Worm (Caenorhabditis elegans) whole organism, young adult: ENCODE measurements around the gene R155.5.

Experiments used
- B0261.1 ChIP-seq: sonication (generic microtip); optimal IDR thresholded peaks from 2 replicates; lab custom pipeline; 2016; ENCODE audit warnings: mild to moderate bottlenecking, missing genetic modification characterization, moderate library complexity, missing compliant biosample characterization
- B0336.3 ChIP-seq: fragments of 200-800 bp; sonication (Bioruptor generic); IDR thresholded peaks from 2 replicates; pipeline ENCODE4 v1.3.6; 2022; ENCODE audit warnings: missing genetic modification characterization, missing compliant biosample characterization
- F22D6.2 ChIP-seq: sonication (generic microtip); optimal IDR thresholded peaks from 2 replicates; lab custom pipeline; 2016; ENCODE audit warnings: mild to moderate bottlenecking, missing genetic modification characterization, missing compliant biosample characterization
- F37B4.10 ChIP-seq: fragments of 200-800 bp; sonication (Bioruptor generic); IDR thresholded peaks from 2 replicates; pipeline ENCODE4 v1.3.6; 2022; ENCODE audit warnings: missing genetic modification characterization, missing compliant biosample characterization
- F49E8.2 ChIP-seq: sonication (generic microtip); optimal IDR thresholded peaks from 3 replicates; lab custom pipeline; 2017; ENCODE audit warnings: missing genetic modification characterization, mild to moderate bottlenecking, missing compliant biosample characterization, antibody characterized with exemption, moderate library complexity; ENCODE audit not compliant: insufficient read depth
- F57C9.4 ChIP-seq: sonication (generic microtip); optimal IDR thresholded peaks from 2 replicates; lab custom pipeline; 2017; ENCODE audit warnings: mild to moderate bottlenecking, missing genetic modification characterization, missing compliant biosample characterization
- K11D2.4 ChIP-seq: fragments of 200-800 bp; sonication (Bioruptor generic); IDR thresholded peaks from 2 replicates; pipeline ENCODE4 v1.3.6; 2022; ENCODE audit warnings: missing genetic modification reagents, missing genetic modification characterization, missing compliant biosample characterization
- T26A5.8 ChIP-seq: sonication (generic microtip); optimal IDR thresholded peaks from 2 replicates; lab custom pipeline; 2016; ENCODE audit warnings: missing genetic modification characterization, missing compliant biosample characterization
- Y53F4B.3 ChIP-seq: fragments of 200-800 bp; sonication (Bioruptor generic); IDR thresholded peaks from 2 replicates; pipeline ENCODE4 v1.3.6; 2022; ENCODE audit warnings: missing genetic modification reagents, missing genetic modification characterization, missing compliant biosample characterization
- Y53G8AR.9 ChIP-seq: fragments of 200-800 bp; sonication (Bioruptor generic); conservative IDR thresholded peaks from 2 replicates; pipeline ENCODE4 v1.3.6; 2022; ENCODE audit warnings: missing genetic modification reagents, missing genetic modification characterization, missing compliant biosample characterization
- Y67H2A.10 ChIP-seq: fragments of 200-800 bp; sonication (Bioruptor generic); conservative IDR thresholded peaks from 2 replicates; pipeline ENCODE4 v1.3.6; 2022; ENCODE audit warnings: missing genetic modification reagents, missing genetic modification characterization, missing compliant biosample characterization
- ama-1 ChIP-seq, 3 experiments: fragments of 150-350 bp in 1 of 3; sonication (generic microtip) in 2 of 3; optimal IDR thresholded peaks; 2 replicates each; lab custom pipeline; 2014 to 2018; ENCODE audit warnings: missing biosample characterization in 2 of 3, missing genetic modification characterization in 2 of 3, missing genetic modification reagents in 2 of 3
- athp-1 ChIP-seq: sonication (generic microtip); optimal IDR thresholded peaks from 2 replicates; lab custom pipeline; 2017; ENCODE audit warnings: mild to moderate bottlenecking, missing genetic modification characterization, missing compliant biosample characterization
- bed-2 ChIP-seq: fragments of 200-800 bp; sonication (Bioruptor generic); IDR thresholded peaks from 2 replicates; pipeline ENCODE4 v1.3.6; 2022; ENCODE audit warnings: missing genetic modification reagents, missing genetic modification characterization, missing compliant biosample characterization
- ceh-58 ChIP-seq: fragments of 200-800 bp; sonication (Bioruptor generic); IDR thresholded peaks from 2 replicates; pipeline ENCODE4 v1.3.6; 2022; ENCODE audit warnings: missing genetic modification characterization, missing compliant biosample characterization
- ceh-91 ChIP-seq: fragments of 200-800 bp; sonication (Bioruptor generic); IDR thresholded peaks from 2 replicates; pipeline ENCODE4 v1.3.6; 2022; ENCODE audit warnings: missing genetic modification reagents, missing genetic modification characterization, missing compliant biosample characterization
- chd-7 ChIP-seq: sonication (generic microtip); optimal IDR thresholded peaks from 2 replicates; lab custom pipeline; 2016; ENCODE audit warnings: mild to moderate bottlenecking, missing genetic modification characterization, moderate library complexity, missing compliant biosample characterization
- die-1 ChIP-seq: sonication (generic microtip); optimal IDR thresholded peaks from 2 replicates; lab custom pipeline; 2016; ENCODE audit warnings: missing genotype, mild to moderate bottlenecking, missing genetic modification characterization, missing compliant biosample characterization
- dox-1 ChIP-seq: fragments of 200-800 bp; sonication (Bioruptor generic); IDR thresholded peaks from 2 replicates; pipeline ENCODE4 v1.3.6; 2022; ENCODE audit warnings: missing genetic modification reagents, missing genetic modification characterization, missing compliant biosample characterization
- egl-44 ChIP-seq: fragments of 200-800 bp; sonication (Bioruptor generic); IDR thresholded peaks from 2 replicates; pipeline ENCODE4 v1.3.6; 2022; ENCODE audit warnings: missing genetic modification reagents, missing genetic modification characterization, missing compliant biosample characterization
- gei-17 ChIP-seq: fragments of 200-800 bp; sonication (Bioruptor generic); optimal IDR thresholded peaks from 2 replicates; lab custom pipeline; 2018; ENCODE audit warnings: mild to moderate bottlenecking, missing genetic modification characterization, missing compliant biosample characterization
- hmg-1.2 ChIP-seq: fragments of 200-800 bp; sonication (Bioruptor generic); IDR thresholded peaks from 2 replicates; pipeline ENCODE4 v1.3.6; 2022; ENCODE audit warnings: missing genetic modification reagents, missing genetic modification characterization, missing compliant biosample characterization
- hmg-20 ChIP-seq: fragments of 200-800 bp; sonication (Bioruptor generic); IDR thresholded peaks from 2 replicates; pipeline ENCODE4 v1.3.6; 2022; ENCODE audit warnings: missing genetic modification reagents, missing genetic modification characterization, missing compliant biosample characterization
- hrde-1 ChIP-seq: sonication (generic microtip); optimal IDR thresholded peaks from 2 replicates; lab custom pipeline; 2016; ENCODE audit warnings: missing genetic modification characterization, mild to moderate bottlenecking, missing compliant biosample characterization, moderate library complexity, missing genotype, missing genetic modification reagents, borderline replicate concordance
- hsf-1 ChIP-seq: fragments of 200-800 bp; sonication (Bioruptor generic); IDR thresholded peaks from 2 replicates; pipeline ENCODE4 v1.3.6; 2022; ENCODE audit warnings: missing genetic modification reagents, missing genetic modification characterization, missing compliant biosample characterization
- lag-1 ChIP-seq: fragments of 200-800 bp; sonication (Bioruptor generic); IDR thresholded peaks from 2 replicates; pipeline ENCODE4 v1.3.6; 2022; ENCODE audit warnings: missing genetic modification reagents, missing genetic modification characterization, missing compliant biosample characterization
- let-526 ChIP-seq: fragments of 200-800 bp; sonication (Bioruptor generic); IDR thresholded peaks from 2 replicates; pipeline ENCODE4 v1.3.6; 2022; ENCODE audit warnings: missing genetic modification reagents, missing genetic modification characterization, missing compliant biosample characterization
- lin-35 ChIP-seq, 3 experiments: fragments of 150-350 bp in 2 of 3; sonication (generic microtip) in 1 of 3; optimal IDR thresholded peaks; 2 replicates each; lab custom pipeline; 2014 to 2018; ENCODE audit warnings: missing biosample characterization in 3 of 3, missing genetic modification characterization in 3 of 3, missing genetic modification reagents in 3 of 3
- lin-40 ChIP-seq: sonication (generic microtip); optimal IDR thresholded peaks from 2 replicates; lab custom pipeline; 2016; ENCODE audit warnings: missing genetic modification characterization, mild to moderate bottlenecking, missing compliant biosample characterization, missing genotype, missing genetic modification reagents
- lir-1 ChIP-seq: fragments of 200-800 bp; sonication (Bioruptor generic); conservative IDR thresholded peaks from 2 replicates; pipeline ENCODE4 v1.3.6; 2022; ENCODE audit warnings: missing genetic modification reagents, missing genetic modification characterization, missing compliant biosample characterization
- lsy-27 ChIP-seq: sonication (generic microtip); optimal IDR thresholded peaks from 2 replicates; lab custom pipeline; 2017; ENCODE audit warnings: missing genetic modification characterization, mild to moderate bottlenecking, missing compliant biosample characterization, antibody characterized with exemption, missing genotype, borderline replicate concordance; ENCODE audit not compliant: insufficient read depth
- madf-6 ChIP-seq: fragments of 200-800 bp; sonication (Bioruptor generic); IDR thresholded peaks from 2 replicates; pipeline ENCODE4 v1.3.6; 2022; ENCODE audit warnings: missing genetic modification reagents, missing genetic modification characterization, missing compliant biosample characterization
- madf-8 ChIP-seq: fragments of 200-800 bp; sonication (Bioruptor generic); conservative IDR thresholded peaks from 2 replicates; pipeline ENCODE4 v1.3.6; 2022; ENCODE audit warnings: missing genetic modification reagents, missing genetic modification characterization, missing compliant biosample characterization
- mxl-1 ChIP-seq: sonication (generic microtip); optimal IDR thresholded peaks from 2 replicates; lab custom pipeline; 2016; ENCODE audit warnings: missing genetic modification characterization, missing compliant biosample characterization
- nfyb-1 ChIP-seq: fragments of 200-800 bp; sonication (Bioruptor generic); IDR thresholded peaks from 2 replicates; pipeline ENCODE4 v1.3.6; 2022; ENCODE audit warnings: missing genetic modification reagents, missing genetic modification characterization, missing compliant biosample characterization
- nhr-120 ChIP-seq: fragments of 200-800 bp; sonication (Bioruptor generic); IDR thresholded peaks from 2 replicates; pipeline ENCODE4 v1.3.6; 2022; ENCODE audit warnings: missing genetic modification characterization, missing compliant biosample characterization
- nhr-179 ChIP-seq: sonication (generic microtip); optimal IDR thresholded peaks from 2 replicates; lab custom pipeline; 2016; ENCODE audit warnings: mild to moderate bottlenecking, missing genetic modification characterization, missing compliant biosample characterization
- rec-8 ChIP-seq, 2 experiments: sonication (generic microtip); optimal IDR thresholded peaks; 2 replicates each; lab custom pipeline; 2016; ENCODE audit warnings: mild to moderate bottlenecking in 2 of 2, missing genetic modification characterization in 2 of 2, missing genetic modification reagents in 2 of 2, missing genotype in 2 of 2, missing biosample characterization in 1 of 2, missing compliant biosample characterization in 1 of 2, moderate library complexity in 1 of 2
- sdz-38 ChIP-seq: sonication (generic microtip); optimal IDR thresholded peaks from 2 replicates; lab custom pipeline; 2016; ENCODE audit warnings: missing genotype, missing genetic modification characterization, missing compliant biosample characterization
- snpc-1.3 ChIP-seq: sonication (generic microtip); optimal IDR thresholded peaks from 2 replicates; lab custom pipeline; 2017; ENCODE audit warnings: missing genetic modification characterization, mild to moderate bottlenecking, missing compliant biosample characterization, antibody characterized with exemption, moderate library complexity, missing genotype, missing genetic modification reagents; ENCODE audit not compliant: insufficient read depth
- snpc-3.4 ChIP-seq: sonication (generic microtip); optimal IDR thresholded peaks from 2 replicates; lab custom pipeline; 2017; ENCODE audit warnings: missing genetic modification characterization, mild to moderate bottlenecking, missing compliant biosample characterization, antibody characterized with exemption, moderate library complexity, missing genotype, missing genetic modification reagents
- tlf-1 ChIP-seq: fragments of 200-800 bp; sonication (Bioruptor generic); optimal IDR thresholded peaks from 2 replicates; lab custom pipeline; 2018; ENCODE audit warnings: mild to moderate bottlenecking, missing genetic modification characterization, missing compliant biosample characterization
- unc-130 ChIP-seq: sonication (generic microtip); optimal IDR thresholded peaks from 2 replicates; lab custom pipeline; 2016; ENCODE audit warnings: missing genetic modification reagents, missing genetic modification characterization, missing compliant biosample characterization
- unc-62 ChIP-seq: fragments of 150-350 bp; optimal IDR thresholded peaks from 2 replicates; lab custom pipeline; 2014; ENCODE audit warnings: missing biosample characterization, missing genetic modification reagents, missing genetic modification characterization
- zfh-2 ChIP-seq: fragments of 200-800 bp; sonication (Bioruptor generic); conservative IDR thresholded peaks from 2 replicates; pipeline ENCODE4 v1.3.6; 2022; ENCODE audit warnings: missing genetic modification reagents, missing genetic modification characterization, missing compliant biosample characterization
- ztf-25 ChIP-seq: fragments of 200-800 bp; sonication (Bioruptor generic); IDR thresholded peaks from 2 replicates; pipeline ENCODE4 v1.3.6; 2022; ENCODE audit warnings: missing genetic modification reagents, missing genetic modification characterization, missing compliant biosample characterization

R155.5 gene

ce11 chrIII:1923419-1924318, 46.7 kb downstream of the R155.5 start:
- no peak for TF ChIP-seq snpc-3.4 (tag; lab: Kevin White, UChicago)
- peak; percentile 93 for TF ChIP-seq lin-40 (tag; lab: Kevin White, UChicago)
- peak; percentile 68 for TF ChIP-seq hmg-1.2 (GFP tag; lab: Robert Waterston, UW)
- no peak for TF ChIP-seq hmg-20 (GFP tag; lab: Robert Waterston, UW)
- peak; percentile 72 for TF ChIP-seq B0336.3
- no peak for TF ChIP-seq let-526 (GFP tag; lab: Robert Waterston, UW)
- no peak for TF ChIP-seq mxl-1 (tag; lab: Kevin White, UChicago)
- TF ChIP-seq unc-62: no peak
- no peak for TF ChIP-seq nhr-120 (GFP tag; lab: Robert Waterston, UW)
- no peak for TF ChIP-seq ztf-25 (GFP tag; lab: Robert Waterston, UW)
- TF ChIP-seq lir-1: peak; percentile 65
- TF ChIP-seq madf-8 (GFP tag; lab: Robert Waterston, UW): no peak
- TF ChIP-seq dox-1: no peak
- TF ChIP-seq nfyb-1 (GFP tag; lab: Robert Waterston, UW): peak; percentile 76
- peak in 1 of 3 experiments; percentile 52 for TF ChIP-seq lin-35 (GFP tag; optimal IDR thresholded peaks at IDR 0.05; lab: Kevin White, UChicago)
- TF ChIP-seq hrde-1 (tag; lab: Kevin White, UChicago): no peak
- peak; percentile 47 for TF ChIP-seq F22D6.2 (tag; lab: Kevin White, UChicago)
- peak; percentile 93 for TF ChIP-seq chd-7 (tag; lab: Kevin White, UChicago)
- TF ChIP-seq lag-1: 0 out of 2 replicates have a peak, but pooled peaks have one; percentile 22
- no peak for TF ChIP-seq Y53G8AR.9 (GFP tag; lab: Robert Waterston, UW)
- no peak for TF ChIP-seq rec-8 (tag; optimal IDR thresholded peaks at IDR 0.05; lab: Kevin White, UChicago)
- TF ChIP-seq unc-130: no peak
- peak; percentile 99 for TF ChIP-seq zfh-2 (GFP tag; lab: Robert Waterston, UW)
- TF ChIP-seq athp-1 (tag; lab: Kevin White, UChicago): peak; percentile 16
- peak; percentile 89 for TF ChIP-seq K11D2.4 (GFP tag; lab: Robert Waterston, UW)
- no peak for TF ChIP-seq F37B4.10
- 0 out of 2 replicates have a peak, but pooled peaks have one; percentile 16 for TF ChIP-seq Y67H2A.10 (GFP tag; lab: Robert Waterston, UW)
- no peak for TF ChIP-seq Y53F4B.3 (GFP tag; lab: Robert Waterston, UW)
- TF ChIP-seq tlf-1 (GFP tag; lab: Kevin White, UChicago): peak; percentile 63
- TF ChIP-seq die-1 (tag; lab: Kevin White, UChicago): peak; percentile 49
- TF ChIP-seq F57C9.4 (tag; lab: Kevin White, UChicago): no peak
- TF ChIP-seq gei-17: peak; percentile 56
- no peak for TF ChIP-seq hsf-1 (GFP tag; lab: Robert Waterston, UW)
- no peak for TF ChIP-seq T26A5.8 (tag; lab: Kevin White, UChicago)
- peak; percentile 47; the same call in 1 of the 2 replicates for TF ChIP-seq madf-6 (GFP tag; lab: Robert Waterston, UW)
- no peak for TF ChIP-seq ama-1 (optimal IDR thresholded peaks at IDR 0.05; lab: Kevin White, UChicago)
- no peak for TF ChIP-seq ama-1 (GFP tag; optimal IDR thresholded peaks at IDR 0.05; lab: Kevin White, UChicago)
- TF ChIP-seq lsy-27 (tag; lab: Kevin White, UChicago): no peak
- TF ChIP-seq bed-2 (GFP tag; lab: Robert Waterston, UW): no peak
- TF ChIP-seq snpc-1.3: no peak
- TF ChIP-seq nhr-179 (tag; lab: Kevin White, UChicago): no peak
- TF ChIP-seq F49E8.2: no peak
- no peak for TF ChIP-seq sdz-38 (tag; lab: Kevin White, UChicago)
- no peak for TF ChIP-seq ceh-58 (GFP tag; lab: Robert Waterston, UW)
- TF ChIP-seq egl-44: 0 out of 2 replicates have a peak, but pooled peaks have one; percentile 8
- no peak for TF ChIP-seq B0261.1 (tag; lab: Kevin White, UChicago)
- TF ChIP-seq ceh-91: no peak
